Fruit fly (Drosophila melanogaster) whole organism, embryonic: ENCODE results near the gene CG13982.

Experiments used
- ATbp ChIP-seq: fragments of 200-800 bp; sonication (Bioruptor generic); optimal IDR thresholded peaks from 2 replicates; lab custom pipeline; 2017; ENCODE audit warnings: missing biosample characterization, mild to moderate bottlenecking, missing genetic modification characterization, missing genetic modification reagents
- Abd-B ChIP-seq: fragments of 200-800 bp; sonication (Bioruptor generic); optimal IDR thresholded peaks from 2 replicates; lab custom pipeline; 2018; ENCODE audit warnings: missing biosample characterization, mild to moderate bottlenecking, missing genetic modification characterization, moderate library complexity
- Bdp1 ChIP-seq: fragments of 200-800 bp; sonication (Bioruptor generic); optimal IDR thresholded peaks from 3 replicates; lab custom pipeline; 2016; ENCODE audit warnings: missing biosample characterization, missing genetic modification characterization
- Bgb ChIP-seq: fragments of 200-800 bp; sonication (Bioruptor generic); IDR thresholded peaks from 2 replicates; pipeline ENCODE4 v1.3.6; 2022; ENCODE audit warnings: missing biosample characterization, missing genetic modification characterization; ENCODE audit not compliant: partially characterized antibody
- BtbVII ChIP-seq: fragments of 200-800 bp; sonication (Bioruptor generic); optimal IDR thresholded peaks from 3 replicates; lab custom pipeline; 2017; ENCODE audit warnings: missing biosample characterization, mild to moderate bottlenecking, missing genetic modification characterization
- CG10147 ChIP-seq: fragments of 200-800 bp; sonication (Bioruptor generic); optimal IDR thresholded peaks from 2 replicates; lab custom pipeline; 2019; ENCODE audit warnings: missing biosample characterization, mild to moderate bottlenecking, missing genetic modification characterization, moderate library complexity
- CG10959 ChIP-seq: fragments of 200-800 bp; sonication (Bioruptor generic); IDR thresholded peaks from 2 replicates; pipeline ENCODE4 v1.3.6; 2022; ENCODE audit warnings: missing biosample characterization, missing genetic modification characterization
- CG10979 ChIP-seq: fragments of 200-800 bp; sonication (Bioruptor generic); optimal IDR thresholded peaks from 2 replicates; lab custom pipeline; 2018; ENCODE audit warnings: missing biosample characterization, mild to moderate bottlenecking, missing genetic modification characterization, moderate library complexity
- CG11504 ChIP-seq: fragments of 200-800 bp; sonication (Bioruptor generic); optimal IDR thresholded peaks from 3 replicates; lab custom pipeline; 2019; ENCODE audit warnings: missing biosample characterization, mild to moderate bottlenecking, missing genetic modification characterization, moderate library complexity
- CG11695 ChIP-seq: fragments of 200-800 bp; sonication (Bioruptor generic); IDR thresholded peaks from 3 replicates; pipeline ENCODE4 v1.3.6; 2022; ENCODE audit warnings: missing biosample characterization, missing genetic modification characterization
- CG12071 ChIP-seq: fragments of 200-800 bp; sonication (Bioruptor generic); optimal IDR thresholded peaks from 3 replicates; lab custom pipeline; 2018; ENCODE audit warnings: missing biosample characterization, mild to moderate bottlenecking, missing genetic modification characterization
- CG12155 ChIP-seq: fragments of 200-800 bp; sonication (Bioruptor generic); optimal IDR thresholded peaks from 3 replicates; lab custom pipeline; 2016; ENCODE audit warnings: missing biosample characterization, missing genetic modification characterization
- CG13624 ChIP-seq: fragments of 200-800 bp; sonication (Bioruptor generic); optimal IDR thresholded peaks from 2 replicates; lab custom pipeline; 2016; ENCODE audit warnings: missing biosample characterization, missing genetic modification characterization
- CG14710 ChIP-seq: fragments of 200-800 bp; sonication (Bioruptor generic); optimal IDR thresholded peaks from 3 replicates; lab custom pipeline; 2019; ENCODE audit warnings: missing biosample characterization, mild to moderate bottlenecking, missing genetic modification characterization, moderate library complexity
- CG15514 ChIP-seq: fragments of 200-800 bp; sonication (Bioruptor generic); optimal IDR thresholded peaks from 3 replicates; lab custom pipeline; 2017; ENCODE audit warnings: missing biosample characterization, missing genetic modification characterization, mild to moderate bottlenecking, moderate library complexity, missing genetic modification reagents
- CG17612 ChIP-seq: fragments of 200-800 bp; sonication (Bioruptor generic); IDR thresholded peaks from 2 replicates; pipeline ENCODE4 v1.3.6; 2022; ENCODE audit warnings: missing biosample characterization, missing genetic modification characterization
- CG32532 ChIP-seq: fragments of 200-800 bp; sonication (Bioruptor generic); IDR thresholded peaks from 2 replicates; pipeline ENCODE4 v1.3.6; 2022; ENCODE audit warnings: missing biosample characterization, missing genetic modification characterization
- CG34376 ChIP-seq: fragments of 200-800 bp; sonication (Bioruptor generic); optimal IDR thresholded peaks from 2 replicates; lab custom pipeline; 2018; ENCODE audit warnings: missing biosample characterization, mild to moderate bottlenecking, missing genetic modification characterization
- CG34422 ChIP-seq: fragments of 200-800 bp; sonication (Bioruptor generic); IDR thresholded peaks from 3 replicates; pipeline ENCODE4 v1.3.6; 2022; ENCODE audit warnings: missing biosample characterization, missing genetic modification characterization
- CG4617 ChIP-seq: fragments of 200-800 bp; sonication (Bioruptor generic); optimal IDR thresholded peaks from 3 replicates; lab custom pipeline; 2016; ENCODE audit warnings: missing biosample characterization, missing genetic modification characterization, borderline replicate concordance
- CG5180 ChIP-seq: fragments of 200-800 bp; sonication (Bioruptor generic); optimal IDR thresholded peaks from 3 replicates; lab custom pipeline; 2017; ENCODE audit warnings: missing biosample characterization, missing genetic modification characterization, mild to moderate bottlenecking, moderate library complexity, missing genetic modification reagents
- CG8281 ChIP-seq: fragments of 200-800 bp; sonication (Bioruptor generic); optimal IDR thresholded peaks from 2 replicates; lab custom pipeline; 2018; ENCODE audit warnings: missing biosample characterization, mild to moderate bottlenecking, missing genetic modification characterization, moderate library complexity
- CG8944 ChIP-seq: fragments of 200-800 bp; sonication (Bioruptor generic); optimal IDR thresholded peaks from 3 replicates; lab custom pipeline; 2016; ENCODE audit warnings: missing biosample characterization, missing genetic modification characterization
- Dbx ChIP-seq: fragments of 200-800 bp; sonication (Bioruptor generic); IDR thresholded peaks from 3 replicates; pipeline ENCODE4 v1.3.6; 2022; ENCODE audit warnings: missing biosample characterization, missing genetic modification characterization
- Dip3 ChIP-seq: fragments of 200-800 bp; sonication (Bioruptor generic); optimal IDR thresholded peaks from 3 replicates; lab custom pipeline; 2016; ENCODE audit warnings: missing biosample characterization, missing genetic modification characterization
- Dref ChIP-seq: fragments of 200-800 bp; sonication (Bioruptor generic); IDR thresholded peaks from 2 replicates; pipeline ENCODE4 v1.3.6; 2022; ENCODE audit warnings: missing biosample characterization, missing genetic modification characterization
- E2f1 ChIP-seq: fragments of 200-800 bp; sonication (Bioruptor generic); IDR thresholded peaks from 2 replicates; pipeline ENCODE4 v1.3.6; 2022; ENCODE audit warnings: missing biosample characterization, missing genetic modification characterization
- GATAe ChIP-seq: fragments of 200-800 bp; sonication (Bioruptor generic); conservative IDR thresholded peaks from 2 replicates; pipeline ENCODE4 v1.3.6; 2022; ENCODE audit warnings: missing biosample characterization, missing genetic modification characterization
- Kr ChIP-seq: fragments of 200-800 bp; sonication (Bioruptor generic); optimal IDR thresholded peaks from 2 replicates; lab custom pipeline; 2017; ENCODE audit warnings: missing biosample characterization, mild to moderate bottlenecking, missing genetic modification characterization
- MBD-R2 ChIP-seq: fragments of 200-800 bp; sonication (Bioruptor generic); IDR thresholded peaks from 2 replicates; pipeline ENCODE4 v1.3.6; 2022; ENCODE audit warnings: missing biosample characterization, missing genetic modification characterization
- MTF-1 ChIP-seq: fragments of 200-800 bp; sonication (Bioruptor generic); optimal IDR thresholded peaks from 2 replicates; lab custom pipeline; 2018; ENCODE audit warnings: missing biosample characterization, mild to moderate bottlenecking, missing genetic modification characterization, borderline replicate concordance
- YL-1 ChIP-seq: fragments of 200-800 bp; sonication (Bioruptor generic); optimal IDR thresholded peaks from 3 replicates; lab custom pipeline; 2017; ENCODE audit warnings: missing biosample characterization, mild to moderate bottlenecking, missing genetic modification characterization
- ap ChIP-seq: fragments of 200-800 bp; sonication (Bioruptor generic); IDR thresholded peaks from 2 replicates; pipeline ENCODE4 v1.3.6; 2022; ENCODE audit warnings: missing biosample characterization, missing genetic modification characterization
- ase ChIP-seq: fragments of 200-800 bp; sonication (Bioruptor generic); IDR thresholded peaks from 3 replicates; pipeline ENCODE4 v1.3.6; 2022; ENCODE audit warnings: missing biosample characterization, missing genetic modification characterization
- bcd ChIP-seq: fragments of 200-800 bp; sonication (Bioruptor generic); optimal IDR thresholded peaks from 2 replicates; lab custom pipeline; 2017; ENCODE audit warnings: missing biosample characterization, mild to moderate bottlenecking, missing genetic modification characterization
- cg ChIP-seq: fragments of 200-800 bp; sonication (Bioruptor generic); optimal IDR thresholded peaks from 3 replicates; lab custom pipeline; 2019; ENCODE audit warnings: missing biosample characterization, mild to moderate bottlenecking, missing genetic modification characterization, moderate library complexity
- crol ChIP-seq: fragments of 200-800 bp; sonication (Bioruptor generic); IDR thresholded peaks from 2 replicates; pipeline ENCODE4 v1.3.6; 2022; ENCODE audit warnings: missing biosample characterization, missing genetic modification characterization
- ems ChIP-seq: fragments of 200-800 bp; sonication (Bioruptor generic); optimal IDR thresholded peaks from 3 replicates; lab custom pipeline; 2016; ENCODE audit warnings: missing biosample characterization, missing genetic modification characterization
- eve ChIP-seq, 2 experiments: fragments of >200 bp; optimal IDR thresholded peaks; 2 replicates each; lab custom pipeline; 2017; ENCODE audit warnings: missing biosample characterization in 2 of 2, missing genetic modification characterization in 2 of 2
- gcm ChIP-seq: fragments of 200-800 bp; sonication (Bioruptor generic); optimal IDR thresholded peaks from 2 replicates; lab custom pipeline; 2019; ENCODE audit warnings: missing biosample characterization, mild to moderate bottlenecking, missing genetic modification characterization, moderate library complexity
- gem ChIP-seq: fragments of 200-800 bp; sonication (Bioruptor generic); optimal IDR thresholded peaks from 2 replicates; lab custom pipeline; 2019; ENCODE audit warnings: missing biosample characterization, mild to moderate bottlenecking, missing genetic modification characterization, moderate library complexity
- gro ChIP-seq: fragments of 200-800 bp; sonication (Bioruptor generic); optimal IDR thresholded peaks from 2 replicates; lab custom pipeline; 2016; ENCODE audit warnings: missing biosample characterization, missing genetic modification characterization
- pan ChIP-seq, 4 experiments: fragments of >200 bp in 3 of 4; fragments of 200-800 bp in 1 of 4; sonication (Bioruptor generic) in 1 of 4; optimal IDR thresholded peaks in 3 of 4; IDR thresholded peaks in 1 of 4; 2 replicates each; pipeline versions ENCODE4 v1.3.6 to Lab custom; 2017 to 2022; ENCODE audit warnings: missing biosample characterization in 2 of 4, missing genetic modification characterization in 2 of 4, mixed read lengths in 1 of 4
- pnt ChIP-seq: fragments of 200-800 bp; sonication (Bioruptor generic); optimal IDR thresholded peaks from 3 replicates; lab custom pipeline; 2016; ENCODE audit warnings: missing biosample characterization, missing genetic modification characterization
- prd ChIP-seq, 3 experiments: fragments of >200 bp in 2 of 3; fragments of 200-800 bp in 1 of 3; sonication (Bioruptor generic) in 1 of 3; optimal IDR thresholded peaks in 2 of 3; IDR thresholded peaks in 1 of 3; 2 replicates in 2 of 3; 3 replicates in 1 of 3; pipeline versions ENCODE4 v1.3.6 to Lab custom; 2017 to 2022; ENCODE audit warnings: missing biosample characterization in 1 of 3, missing genetic modification characterization in 1 of 3
- pros ChIP-seq: fragments of 200-800 bp; sonication (Bioruptor generic); optimal IDR thresholded peaks from 3 replicates; lab custom pipeline; 2019; ENCODE audit warnings: missing biosample characterization, mild to moderate bottlenecking, missing genetic modification characterization, moderate library complexity
- seq ChIP-seq: fragments of 200-800 bp; sonication (Bioruptor generic); IDR thresholded peaks from 2 replicates; pipeline ENCODE4 v1.3.6; 2022; ENCODE audit warnings: missing biosample characterization, missing genetic modification characterization
- sr ChIP-seq: fragments of 200-800 bp; sonication (Bioruptor generic); IDR thresholded peaks from 3 replicates; pipeline ENCODE4 v1.3.6; 2022; ENCODE audit warnings: missing biosample characterization, missing genetic modification characterization
- twi ChIP-seq: fragments of 200-800 bp; optimal IDR thresholded peaks from 2 replicates; lab custom pipeline; 2019; ENCODE audit warnings: missing biosample characterization, mild to moderate bottlenecking, missing genetic modification characterization, moderate library complexity
- wor ChIP-seq: fragments of 200-800 bp; sonication (Bioruptor generic); IDR thresholded peaks from 2 replicates; pipeline ENCODE4 v1.3.6; 2022; ENCODE audit warnings: missing biosample characterization, missing genetic modification characterization

CG13982 gene

dm6 chr2L:6461497-6461896 is 49.4 kb downstream of the CG13982 start (continued):
- TF ChIP-seq GATAe (no peak), CG11504 (tag; lab: Kevin White, UChicago) (peak; percentile 46), pros (GFP tag; lab: Kevin White, UChicago) (no peak), ATbp (GFP tag; lab: Kevin White, UChicago) (peak; percentile 77), wor (no peak), CG12155 (no peak), CG8281 (tag; lab: Kevin White, UChicago) (peak; percentile 25), Kr (GFP tag; lab: Kevin White, UChicago) (no peak), CG15514 (GFP tag; lab: Kevin White, UChicago) (no peak), bcd (GFP tag; lab: Kevin White, UChicago) (no peak), CG34376 (GFP tag; lab: Kevin White, UChicago) (no peak), E2f1 (GFP tag; lab: Robert Waterston, UW) (no peak), seq (GFP tag; lab: Robert Waterston, UW) (no peak), Dbx (GFP tag; lab: Robert Waterston, UW) (no peak), crol (GFP tag; lab: Robert Waterston, UW) (no peak), CG10147 (GFP tag; lab: Kevin White, UChicago) (no peak), pnt (GFP tag; lab: Kevin White, UChicago) (no peak), CG12071 (GFP tag; lab: Kevin White, UChicago) (peak; percentile 75), ap (GFP tag; lab: Robert Waterston, UW) (no peak), CG4617 (no peak), cg (GFP tag; lab: Kevin White, UChicago) (no peak), CG10959 (GFP tag; lab: Robert Waterston, UW) (no peak), CG17612 (GFP tag; lab: Robert Waterston, UW) (no peak), CG5180 (peak; percentile 58), CG11695 (GFP tag; lab: Robert Waterston, UW) (peak; percentile 63; the same call in 1 of the 3 replicates), ase (GFP tag; lab: Robert Waterston, UW) (peak; percentile 36; the same call in 1 of the 3 replicates), BtbVII (peak; percentile 59), CG32532 (GFP tag; lab: Robert Waterston, UW) (no peak), Bdp1 (no peak), CG13624 (GFP tag; lab: Kevin White, UChicago) (no peak), prd (optimal IDR thresholded peaks at IDR 0.05; lab: Kevin White, UChicago) (no peak), prd (GFP tag; IDR thresholded peaks at IDR 0.05; lab: Robert Waterston, UW) (no peak), ems (GFP tag; lab: Kevin White, UChicago) (no peak), CG34422 (GFP tag; lab: Robert Waterston, UW) (no peak), CG10979 (no peak), eve (GFP tag; optimal IDR thresholded peaks at IDR 0.05; lab: Kevin White, UChicago) (no peak), CG14710 (tag; lab: Kevin White, UChicago) (peak; percentile 1), YL-1 (GFP tag; lab: Kevin White, UChicago) (no peak), CG8944 (GFP tag; lab: Kevin White, UChicago) (no peak), sr (GFP tag; lab: Robert Waterston, UW) (0 out of 3 replicates have a peak, but pooled peaks have one; percentile 23), gem (tag; lab: Kevin White, UChicago) (peak; percentile 23), gro (GFP tag; lab: Kevin White, UChicago) (no peak), Dip3 (no peak), Abd-B (GFP tag; lab: Kevin White, UChicago) (no peak), MTF-1 (GFP tag; lab: Kevin White, UChicago) (peak; percentile 50), pan (optimal IDR thresholded peaks at IDR 0.05; lab: Kevin White, UChicago) (no peak), pan (GFP tag; optimal IDR thresholded peaks at IDR 0.05 in 1 of 2, IDR thresholded peaks at IDR 0.05 in 1 of 2) (peak in 1 of 2 experiments; percentile 35), Dref (GFP tag; lab: Robert Waterston, UW) (no peak), MBD-R2 (GFP tag; lab: Robert Waterston, UW) (no peak), gcm (GFP tag; lab: Kevin White, UChicago) (peak; percentile 37), Bgb (GFP tag; lab: Robert Waterston, UW) (no peak), twi (tag; lab: Kevin White, UChicago) (no peak)
